Worm (Caenorhabditis elegans) whole organism, midembryonic: ENCODE data around the gene vab-1.

Experiments
- T22C8.4 ChIP-seq: fragments of 200-800 bp; sonication (Bioruptor generic); IDR thresholded peaks from 2 replicates; pipeline ENCODE4 v1.3.6; 2022; ENCODE audit warnings: missing genetic modification characterization, missing compliant biosample characterization
- cog-1 ChIP-seq: sonication (generic microtip); optimal IDR thresholded peaks from 2 replicates; lab custom pipeline; 2016; ENCODE audit warnings: missing genetic modification characterization, missing compliant biosample characterization
- flt-1 ChIP-seq: fragments of 200-800 bp; sonication (Bioruptor generic); IDR thresholded peaks from 2 replicates; pipeline ENCODE4 v1.3.6; 2022; ENCODE audit warnings: missing genetic modification characterization, missing compliant biosample characterization
- klf-2 ChIP-seq: fragments of 200-800 bp; sonication (Bioruptor generic); conservative IDR thresholded peaks from 2 replicates; pipeline ENCODE4 v1.3.6; 2022; ENCODE audit warnings: missing genetic modification reagents, missing genetic modification characterization, missing compliant biosample characterization
- med-1 ChIP-seq: sonication (generic microtip); optimal IDR thresholded peaks from 2 replicates; lab custom pipeline; 2017; ENCODE audit warnings: missing genetic modification characterization, mild to moderate bottlenecking, missing compliant biosample characterization, antibody characterized with exemption, missing genetic modification reagents; ENCODE audit not compliant: insufficient read depth
- ref-1 ChIP-seq: fragments of 200-800 bp; sonication (Bioruptor generic); conservative IDR thresholded peaks from 2 replicates; pipeline ENCODE4 v1.3.6; 2022; ENCODE audit warnings: missing genetic modification reagents, missing genetic modification characterization, missing compliant biosample characterization
- tab-1 ChIP-seq: fragments of 200-800 bp; sonication (Bioruptor generic); IDR thresholded peaks from 2 replicates; pipeline ENCODE4 v1.3.6; 2022; ENCODE audit warnings: missing genetic modification characterization, missing compliant biosample characterization
- ztf-23 ChIP-seq: fragments of 200-800 bp; sonication (Bioruptor generic); IDR thresholded peaks from 2 replicates; pipeline ENCODE4 v1.3.6; 2022; ENCODE audit warnings: missing genetic modification reagents, missing genetic modification characterization, missing compliant biosample characterization
- ztf-29 ChIP-seq: fragments of 200-800 bp; sonication (Bioruptor generic); IDR thresholded peaks from 2 replicates; pipeline ENCODE4 v1.3.6; 2022; ENCODE audit warnings: missing genetic modification reagents, missing genetic modification characterization, missing compliant biosample characterization

vab-1 gene

ce11 chrII:4590086-4590485, 18.3 kb downstream of the vab-1 start:
- no peak for TF ChIP-seq ztf-29 (GFP tag; lab: Robert Waterston, UW)
- TF ChIP-seq T22C8.4: no peak
- TF ChIP-seq tab-1: no peak
- no peak for TF ChIP-seq ref-1 (GFP tag; lab: Robert Waterston, UW)

ce11 chrII:4590660-4591059, 18.9 kb downstream of the vab-1 start:
- TF ChIP-seq ztf-23 (GFP tag; lab: Robert Waterston, UW) (no peak), T22C8.4 (no peak), cog-1 (tag; lab: Kevin White, UChicago) (no peak), med-1 (no peak), ref-1 (GFP tag; lab: Robert Waterston, UW) (no peak), tab-1 (no peak), flt-1 (no peak), klf-2 (GFP tag; lab: Robert Waterston, UW) (no peak), ztf-29 (GFP tag; lab: Robert Waterston, UW) (no peak)

ce11 chrII:4597441-4597840, 25.6 kb downstream of the vab-1 start:
- TF ChIP-seq med-1 (no peak), ztf-23 (GFP tag; lab: Robert Waterston, UW) (no peak), klf-2 (GFP tag; lab: Robert Waterston, UW) (no peak)

ce11 chrII:4598815-4599214, 27.0 kb downstream of the vab-1 start:
- no peak for TF ChIP-seq T22C8.4
- TF ChIP-seq ztf-23 (GFP tag; lab: Robert Waterston, UW): 0 out of 2 replicates have a peak, but pooled peaks have one; percentile 28

ce11 chrII:4599838-4600237, 28.0 kb downstream of the vab-1 start:
- TF ChIP-seq ref-1 (GFP tag; lab: Robert Waterston, UW): no peak
- no peak for TF ChIP-seq klf-2 (GFP tag; lab: Robert Waterston, UW)
- no peak for TF ChIP-seq ztf-29 (GFP tag; lab: Robert Waterston, UW)
- no peak for TF ChIP-seq med-1
- TF ChIP-seq T22C8.4: no peak
- TF ChIP-seq ztf-23 (GFP tag; lab: Robert Waterston, UW): no peak
- no peak for TF ChIP-seq tab-1
- no peak for TF ChIP-seq cog-1 (tag; lab: Kevin White, UChicago)
- TF ChIP-seq flt-1: no peak

- TF ChIP-seq flt-1 (no peak), ref-1 (GFP tag; lab: Robert Waterston, UW) (no peak), cog-1 (tag; lab: Kevin White, UChicago) (no peak), med-1 (no peak), tab-1 (no peak), ztf-23 (GFP tag; lab: Robert Waterston, UW) (no peak), ztf-29 (GFP tag; lab: Robert Waterston, UW) (no peak), klf-2 (GFP tag; lab: Robert Waterston, UW) (no peak), T22C8.4 (no peak)
These were observed 28.5 kb downstream of the vab-1 start for ce11 chrII:4600276-4600675.

- no peak for TF ChIP-seq ztf-23 (GFP tag; lab: Robert Waterston, UW)
- no peak for TF ChIP-seq ref-1 (GFP tag; lab: Robert Waterston, UW)
- no peak for TF ChIP-seq cog-1 (tag; lab: Kevin White, UChicago)
- TF ChIP-seq med-1: no peak
- no peak for TF ChIP-seq flt-1
These were observed 29.0 kb downstream of the vab-1 start for ce11 chrII:4600818-4601217.

- TF ChIP-seq T22C8.4 (no peak), flt-1 (no peak), ztf-23 (GFP tag; lab: Robert Waterston, UW) (no peak), cog-1 (tag; lab: Kevin White, UChicago) (no peak), klf-2 (GFP tag; lab: Robert Waterston, UW) (no peak), ztf-29 (GFP tag; lab: Robert Waterston, UW) (no peak), ref-1 (GFP tag; lab: Robert Waterston, UW) (no peak)
These were observed 29.5 kb downstream of the vab-1 start, which contains the start of gene ipla-1 for ce11 chrII:4601256-4601655. TSS of gene ipla-1 (minus strand) at chrII:4601356.

ce11 chrII:4602533-4602932, 30.7 kb downstream of the vab-1 start, which contains the start of gene coa-3:
TSS of gene coa-3 (minus strand) at chrII:4602633.
- TF ChIP-seq ztf-29 (GFP tag; lab: Robert Waterston, UW) (no peak), T22C8.4 (no peak), flt-1 (no peak), ztf-23 (GFP tag; lab: Robert Waterston, UW) (no peak), ref-1 (GFP tag; lab: Robert Waterston, UW) (no peak), med-1 (no peak), klf-2 (GFP tag; lab: Robert Waterston, UW) (no peak), cog-1 (tag; lab: Kevin White, UChicago) (no peak), tab-1 (no peak)

- TF ChIP-seq ref-1 (GFP tag; lab: Robert Waterston, UW) (no peak), T22C8.4 (no peak), klf-2 (GFP tag; lab: Robert Waterston, UW) (no peak), flt-1 (peak; percentile 67; the same call in 1 of the 2 replicates)
These were observed 31.2 kb downstream of the vab-1 start, which contains the start of gene F35D11.4 for ce11 chrII:4603035-4603434. TSS of gene F35D11.4 (plus strand) at chrII:4603427.

ce11 chrII:4604149-4604548, 32.3 kb downstream of the vab-1 start:
- TF ChIP-seq ztf-29 (GFP tag; lab: Robert Waterston, UW) (no peak), ztf-23 (GFP tag; lab: Robert Waterston, UW) (no peak), klf-2 (GFP tag; lab: Robert Waterston, UW) (no peak), ref-1 (GFP tag; lab: Robert Waterston, UW) (no peak)
